Worm (Caenorhabditis elegans) whole organism, L4/young adult: Measurements from ENCODE around the gene srx-21.

Source experiments
- W03F9.2 ChIP-seq: fragments of 150-350 bp; optimal IDR thresholded peaks from 2 replicates; lab custom pipeline; 2014; ENCODE audit warnings: missing biosample characterization, missing genetic modification characterization
- dao-5 ChIP-seq: sonication (generic microtip); optimal IDR thresholded peaks from 2 replicates; lab custom pipeline; 2016; ENCODE audit warnings: missing genotype, missing genetic modification characterization, moderate library complexity, missing compliant biosample characterization
- him-1 ChIP-seq: sonication (generic microtip); optimal IDR thresholded peaks from 2 replicates; lab custom pipeline; 2016; ENCODE audit warnings: missing genotype, missing genetic modification reagents, missing genetic modification characterization, missing compliant biosample characterization

- TF ChIP-seq dao-5 (tag; lab: Kevin White, UChicago) (no peak), him-1 (tag; lab: Kevin White, UChicago) (no peak), W03F9.2 (tag; lab: Kevin White, UChicago) (no peak)
Observed at ce11 chrV:664337-664847, 12.4 kb upstream of the srx-21 start, which contains the start of the genes F31F4.11 and srh-266.
